Fruit fly (Drosophila melanogaster) whole organism, embryonic: ENCODE measurements around the gene CG9581.

ENCODE experiments used
- BEAF-32 ChIP-seq: fragments of 200-800 bp; sonication (Bioruptor generic); optimal IDR thresholded peaks from 3 replicates; lab custom pipeline; 2017; ENCODE audit warnings: missing biosample characterization, missing genetic modification characterization, mild to moderate bottlenecking, moderate library complexity, missing genetic modification reagents
- Bgb ChIP-seq: fragments of 200-800 bp; sonication (Bioruptor generic); IDR thresholded peaks from 2 replicates; pipeline ENCODE4 v1.3.6; 2022; ENCODE audit warnings: missing biosample characterization, missing genetic modification characterization; ENCODE audit not compliant: partially characterized antibody
- CG10565 ChIP-seq: fragments of 200-800 bp; sonication (Bioruptor generic); optimal IDR thresholded peaks from 3 replicates; lab custom pipeline; 2016; ENCODE audit warnings: missing biosample characterization, mild to moderate bottlenecking, missing genetic modification characterization
- CG11093 ChIP-seq: fragments of 200-800 bp; sonication (Bioruptor generic); IDR thresholded peaks from 3 replicates; pipeline ENCODE4 v1.3.6; 2022; ENCODE audit warnings: missing biosample characterization, missing genetic modification characterization
- CG13123 ChIP-seq: fragments of 200-800 bp; sonication (Bioruptor generic); optimal IDR thresholded peaks from 2 replicates; lab custom pipeline; 2016; ENCODE audit warnings: missing biosample characterization, missing genetic modification characterization
- CG1603 ChIP-seq: fragments of 200-800 bp; sonication (Bioruptor generic); optimal IDR thresholded peaks from 2 replicates; lab custom pipeline; 2019; ENCODE audit warnings: missing biosample characterization, mild to moderate bottlenecking, missing genetic modification characterization, moderate library complexity
- CG17829 ChIP-seq: fragments of 200-800 bp; optimal IDR thresholded peaks from 2 replicates; lab custom pipeline; 2019; ENCODE audit warnings: missing biosample characterization, mild to moderate bottlenecking, missing genetic modification characterization, moderate library complexity
- CG2116 ChIP-seq: fragments of 200-800 bp; sonication (Bioruptor generic); optimal IDR thresholded peaks from 3 replicates; lab custom pipeline; 2018; ENCODE audit warnings: missing biosample characterization, mild to moderate bottlenecking, missing genetic modification characterization
- CG2120 ChIP-seq: fragments of 200-800 bp; sonication (Bioruptor generic); optimal IDR thresholded peaks from 3 replicates; lab custom pipeline; 2016; ENCODE audit warnings: missing biosample characterization, missing genetic modification characterization
- CG2129 ChIP-seq: fragments of 200-800 bp; sonication (Bioruptor generic); IDR thresholded peaks from 2 replicates; pipeline ENCODE4 v1.3.6; 2022; ENCODE audit warnings: missing biosample characterization, missing genetic modification characterization; ENCODE audit not compliant: partially characterized antibody
- CG2202 ChIP-seq: fragments of 200-800 bp; sonication (Bioruptor generic); optimal IDR thresholded peaks from 2 replicates; lab custom pipeline; 2018; ENCODE audit warnings: missing biosample characterization, mild to moderate bottlenecking, missing genetic modification characterization
- CG2712 ChIP-seq: fragments of 200-800 bp; optimal IDR thresholded peaks from 3 replicates; lab custom pipeline; 2019; ENCODE audit warnings: missing biosample characterization, mild to moderate bottlenecking, missing genetic modification characterization, moderate library complexity
- CG3995 ChIP-seq: fragments of 200-800 bp; sonication (Bioruptor generic); optimal IDR thresholded peaks from 3 replicates; lab custom pipeline; 2016; ENCODE audit warnings: missing biosample characterization, missing genetic modification characterization
- CG6683 ChIP-seq: fragments of 200-800 bp; sonication (Bioruptor generic); optimal IDR thresholded peaks from 2 replicates; lab custom pipeline; 2017; ENCODE audit warnings: missing biosample characterization, mild to moderate bottlenecking, missing genetic modification characterization, missing genetic modification reagents
- CG6791 ChIP-seq: fragments of 200-800 bp; sonication (Bioruptor generic); IDR thresholded peaks from 3 replicates; pipeline ENCODE4 v1.3.6; 2022; ENCODE audit warnings: missing biosample characterization, missing genetic modification characterization; ENCODE audit not compliant: partially characterized antibody
- CG8281 ChIP-seq: fragments of 200-800 bp; sonication (Bioruptor generic); optimal IDR thresholded peaks from 2 replicates; lab custom pipeline; 2018; ENCODE audit warnings: missing biosample characterization, mild to moderate bottlenecking, missing genetic modification characterization, moderate library complexity
- Dll ChIP-seq: fragments of 200-800 bp; sonication (Bioruptor generic); IDR thresholded peaks from 4 replicates; pipeline ENCODE4 v1.3.6; 2022; ENCODE audit warnings: missing biosample characterization, missing genetic modification characterization; ENCODE audit not compliant: partially characterized antibody
- Ets65A ChIP-seq: fragments of 200-800 bp; sonication (Bioruptor generic); peaks from one replicate; lab custom pipeline; 2016; ENCODE audit warnings: missing biosample characterization, missing genetic modification characterization
- Ets97D ChIP-seq: fragments of 200-800 bp; sonication (Bioruptor generic); optimal IDR thresholded peaks from 3 replicates; lab custom pipeline; 2016; ENCODE audit warnings: missing biosample characterization, missing genetic modification characterization
- GATAe ChIP-seq: fragments of 200-800 bp; sonication (Bioruptor generic); conservative IDR thresholded peaks from 2 replicates; pipeline ENCODE4 v1.3.6; 2022; ENCODE audit warnings: missing biosample characterization, missing genetic modification characterization
- H2.0 ChIP-seq: fragments of 200-800 bp; sonication (Bioruptor generic); IDR thresholded peaks from 2 replicates; pipeline ENCODE4 v1.3.6; 2022; ENCODE audit warnings: missing biosample characterization, missing genetic modification characterization
- MESR4 ChIP-seq: fragments of 200-800 bp; sonication (Bioruptor generic); optimal IDR thresholded peaks from 2 replicates; lab custom pipeline; 2018; ENCODE audit warnings: missing biosample characterization, mild to moderate bottlenecking, missing genetic modification characterization, moderate library complexity
- Myb ChIP-seq: fragments of 200-800 bp; sonication (Bioruptor generic); optimal IDR thresholded peaks from 2 replicates; lab custom pipeline; 2016; ENCODE audit warnings: missing biosample characterization, missing genetic modification characterization
- Opbp ChIP-seq: fragments of 200-800 bp; sonication (Bioruptor generic); IDR thresholded peaks from 3 replicates; pipeline ENCODE4 v1.3.6; 2022; ENCODE audit warnings: missing biosample characterization, missing genetic modification characterization; ENCODE audit not compliant: partially characterized antibody
- Rfx ChIP-seq: fragments of 200-800 bp; sonication (Bioruptor generic); IDR thresholded peaks from 2 replicates; pipeline ENCODE4 v1.3.6; 2022; ENCODE audit warnings: missing biosample characterization, missing genetic modification characterization
- Scr ChIP-seq: fragments of 200-800 bp; sonication (Bioruptor generic); IDR thresholded peaks from 2 replicates; pipeline ENCODE4 v1.3.6; 2022; ENCODE audit warnings: missing biosample characterization, missing genetic modification characterization; ENCODE audit not compliant: partially characterized antibody
- Xbp1 ChIP-seq: fragments of 200-800 bp; sonication (Bioruptor generic); optimal IDR thresholded peaks from 3 replicates; lab custom pipeline; 2016; ENCODE audit warnings: missing biosample characterization, mild to moderate bottlenecking, missing genetic modification characterization
- YL-1 ChIP-seq: fragments of 200-800 bp; sonication (Bioruptor generic); optimal IDR thresholded peaks from 3 replicates; lab custom pipeline; 2017; ENCODE audit warnings: missing biosample characterization, mild to moderate bottlenecking, missing genetic modification characterization
- bigmax ChIP-seq: fragments of 200-800 bp; sonication (Bioruptor generic); optimal IDR thresholded peaks from 2 replicates; lab custom pipeline; 2018; ENCODE audit warnings: missing biosample characterization, mild to moderate bottlenecking, missing genetic modification characterization
- croc ChIP-seq: fragments of 200-800 bp; sonication (Bioruptor generic); conservative IDR thresholded peaks from 3 replicates; pipeline ENCODE4 v1.3.6; 2022; ENCODE audit warnings: missing biosample characterization, missing genetic modification characterization
- inv ChIP-seq: fragments of 200-800 bp; sonication (Bioruptor generic); IDR thresholded peaks from 2 replicates; pipeline ENCODE4 v1.3.6; 2022; ENCODE audit warnings: missing biosample characterization, missing genetic modification characterization; ENCODE audit not compliant: partially characterized antibody
- jing ChIP-seq: fragments of 200-800 bp; sonication (Bioruptor generic); optimal IDR thresholded peaks from 2 replicates; lab custom pipeline; 2018; ENCODE audit warnings: missing biosample characterization, mild to moderate bottlenecking, missing genetic modification characterization
- knrl ChIP-seq: fragments of 200-800 bp; sonication (Bioruptor generic); IDR thresholded peaks from 3 replicates; pipeline ENCODE4 v1.3.6; 2022; ENCODE audit warnings: missing biosample characterization, missing genetic modification characterization; ENCODE audit not compliant: partially characterized antibody
- lov ChIP-seq, 2 experiments: fragments of 200-800 bp in 1 of 2; fragments of >200 bp in 1 of 2; sonication (Bioruptor generic) in 1 of 2; IDR thresholded peaks in 1 of 2; optimal IDR thresholded peaks in 1 of 2; 2 replicates in 1 of 2; 3 replicates in 1 of 2; pipeline versions ENCODE4 v1.3.6 to Lab custom; 2017 to 2022; ENCODE audit warnings: missing biosample characterization in 1 of 2, missing genetic modification characterization in 1 of 2
- mld ChIP-seq: fragments of 200-800 bp; sonication (Bioruptor generic); IDR thresholded peaks from 3 replicates; pipeline ENCODE4 v1.3.6; 2022; ENCODE audit warnings: missing biosample characterization, missing genetic modification characterization; ENCODE audit not compliant: partially characterized antibody
- p53 ChIP-seq: fragments of 200-800 bp; sonication (Bioruptor generic); optimal IDR thresholded peaks from 2 replicates; lab custom pipeline; 2016; ENCODE audit warnings: missing biosample characterization, missing genetic modification characterization
- pfk ChIP-seq: fragments of 200-800 bp; sonication (Bioruptor generic); optimal IDR thresholded peaks from 2 replicates; lab custom pipeline; 2018; ENCODE audit warnings: missing biosample characterization, mild to moderate bottlenecking, missing genetic modification characterization, moderate library complexity
- pho ChIP-seq: fragments of 200-800 bp; sonication (Bioruptor generic); optimal IDR thresholded peaks from 2 replicates; lab custom pipeline; 2016; ENCODE audit warnings: missing biosample characterization, missing genetic modification characterization
- phol ChIP-seq: fragments of 200-800 bp; sonication (Bioruptor generic); optimal IDR thresholded peaks from 3 replicates; lab custom pipeline; 2018; ENCODE audit warnings: missing biosample characterization, mild to moderate bottlenecking, missing genetic modification characterization, moderate library complexity
- pzg ChIP-seq: fragments of 200-800 bp; sonication (Bioruptor generic); optimal IDR thresholded peaks from 3 replicates; lab custom pipeline; 2018; ENCODE audit warnings: missing biosample characterization, mild to moderate bottlenecking, missing genetic modification characterization, moderate library complexity
- row ChIP-seq: fragments of 200-800 bp; sonication (Bioruptor generic); IDR thresholded peaks from 3 replicates; pipeline ENCODE4 v1.3.6; 2022; ENCODE audit warnings: missing biosample characterization, missing genetic modification characterization
- sens ChIP-seq: fragments of 200-800 bp; sonication (Bioruptor generic); peaks from one replicate; lab custom pipeline; 2016; ENCODE audit warnings: missing biosample characterization, missing genetic modification characterization
- sisA ChIP-seq: fragments of 200-800 bp; sonication (Bioruptor generic); IDR thresholded peaks from 2 replicates; pipeline ENCODE4 v1.3.6; 2022; ENCODE audit warnings: missing biosample characterization, missing genetic modification characterization
- slbo ChIP-seq: fragments of 200-800 bp; sonication (Bioruptor generic); IDR thresholded peaks from 2 replicates; pipeline ENCODE4 v1.3.6; 2022; ENCODE audit warnings: missing biosample characterization, missing genetic modification characterization
- trem ChIP-seq: fragments of 200-800 bp; optimal IDR thresholded peaks from 3 replicates; lab custom pipeline; 2019; ENCODE audit warnings: missing biosample characterization, mild to moderate bottlenecking, missing genetic modification characterization, moderate library complexity
- z ChIP-seq: fragments of 200-800 bp; sonication (Bioruptor generic); IDR thresholded peaks from 3 replicates; pipeline ENCODE4 v1.3.6; 2022; ENCODE audit warnings: missing biosample characterization, missing genetic modification characterization

Gene CG9581

DNA sequence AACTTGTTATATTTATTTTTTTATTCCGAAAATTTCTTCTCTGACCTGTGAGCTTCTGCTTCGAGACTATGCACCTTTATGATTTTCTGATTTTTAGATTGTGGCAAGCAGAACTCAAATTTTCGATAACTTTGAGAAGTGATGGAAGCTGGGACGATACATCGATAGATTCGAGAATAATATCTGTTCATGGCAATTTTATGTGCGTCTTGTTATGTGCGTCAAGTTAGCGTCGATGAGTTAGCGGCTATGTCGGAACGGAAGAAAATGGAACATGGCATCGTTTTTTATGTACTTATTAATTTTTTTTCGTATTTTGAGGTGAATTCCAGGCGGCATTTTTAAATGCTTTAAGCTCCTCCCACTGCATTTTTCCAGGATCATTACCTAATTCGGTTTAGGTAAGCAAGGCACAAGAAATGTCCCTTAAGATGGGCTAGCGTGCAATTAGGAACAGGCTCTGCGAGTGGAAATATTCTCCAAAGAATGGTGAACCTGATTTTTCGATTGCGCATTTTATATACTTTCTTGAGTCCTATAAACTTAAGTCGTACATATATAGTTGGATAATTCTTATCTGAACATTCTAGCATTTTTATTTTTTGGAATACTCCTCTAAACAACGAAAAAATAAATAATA lies 3.9 kb downstream of the CG9581 start, which contains the start of gene Phf7 (continued):
- TF ChIP-seq CG6683 (no peak), pho (GFP tag; lab: Kevin White, UChicago) (peak; percentile 13), CG3995 (GFP tag; lab: Kevin White, UChicago) (peak; percentile 12), p53 (GFP tag; lab: Kevin White, UChicago) (no peak), CG2129 (GFP tag; lab: Robert Waterston, UW) (0 out of 2 replicates have a peak, but pooled peaks have one; percentile 19), BEAF-32 (GFP tag; lab: Kevin White, UChicago) (peak; percentile 83), inv (GFP tag; lab: Robert Waterston, UW) (peak; percentile 78), mld (GFP tag; lab: Robert Waterston, UW) (peak; percentile 65; the same call in 1 of the 3 replicates), z (GFP tag; lab: Robert Waterston, UW) (no peak), CG1603 (tag; lab: Kevin White, UChicago) (peak; percentile 100), Dll (GFP tag; lab: Robert Waterston, UW) (peak; percentile 66; the same call in 3 of the 4 replicates), YL-1 (GFP tag; lab: Kevin White, UChicago) (no peak)

DNA sequence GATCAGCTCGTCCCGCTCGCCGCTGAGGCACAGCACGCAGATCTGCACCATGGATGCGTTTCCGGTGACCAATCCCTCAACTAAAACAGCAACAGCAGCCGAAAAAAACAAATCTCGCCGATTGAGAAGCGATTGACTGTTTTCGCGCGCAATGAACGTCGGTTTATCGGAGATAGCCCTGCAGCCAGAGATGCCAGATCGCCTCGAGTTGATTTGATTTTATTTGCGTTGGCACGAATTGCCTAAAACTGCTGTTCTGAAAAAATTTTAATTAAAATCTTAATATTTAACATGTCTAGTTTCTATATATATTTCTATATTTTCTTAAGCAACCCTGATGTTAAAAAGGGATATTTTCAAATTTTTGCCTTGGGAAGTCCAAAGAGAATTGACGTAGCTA lies 7.2 kb downstream of the CG9581 start:
- TF ChIP-seq Rfx (GFP tag; lab: Robert Waterston, UW) (0 out of 2 replicates have a peak, but pooled peaks have one; percentile 12), CG2116 (GFP tag; lab: Kevin White, UChicago) (peak; percentile 95), Ets65A (GFP tag; lab: Kevin White, UChicago) (no peak), H2.0 (GFP tag; lab: Robert Waterston, UW) (no peak), phol (tag; lab: Kevin White, UChicago) (no peak), pfk (GFP tag; lab: Kevin White, UChicago) (peak; percentile 6), Myb (peak; percentile 19), croc (GFP tag; lab: Robert Waterston, UW) (no peak), CG2120 (GFP tag; lab: Kevin White, UChicago) (peak; percentile 0), inv (GFP tag; lab: Robert Waterston, UW) (no peak), jing (GFP tag; lab: Kevin White, UChicago) (no peak), Opbp (0 out of 3 replicates have a peak, but pooled peaks have one; percentile 18), Xbp1 (GFP tag; lab: Kevin White, UChicago) (peak; percentile 16), trem (peak; percentile 4), lov (optimal IDR thresholded peaks at IDR 0.05; lab: Kevin White, UChicago) (no peak), lov (GFP tag; IDR thresholded peaks at IDR 0.05; lab: Robert Waterston, UW) (no peak), bigmax (no peak), knrl (GFP tag; lab: Robert Waterston, UW) (no peak), CG17829 (tag; lab: Kevin White, UChicago) (peak; percentile 30), sens (peak; percentile 19), slbo (GFP tag; lab: Robert Waterston, UW) (peak; percentile 41; the same call in 1 of the 2 replicates), CG8281 (no peak), CG11093 (no peak), pzg (peak; percentile 39), CG2202 (tag; lab: Kevin White, UChicago) (no peak), CG10565 (GFP tag; lab: Kevin White, UChicago) (no peak), GATAe (GFP tag; lab: Robert Waterston, UW) (no peak), Scr (GFP tag; lab: Robert Waterston, UW) (peak; percentile 14; the same call in 1 of the 2 replicates), Ets97D (GFP tag; lab: Kevin White, UChicago) (peak; percentile 16), Bgb (GFP tag; lab: Robert Waterston, UW) (peak; percentile 30; the same call in 1 of the 2 replicates), CG6791 (GFP tag; lab: Robert Waterston, UW) (0 out of 3 replicates have a peak, but pooled peaks have one; percentile 26), MESR4 (no peak), sisA (GFP tag; lab: Robert Waterston, UW) (peak; percentile 20; the same call in 1 of the 2 replicates), CG2712 (tag; lab: Kevin White, UChicago) (no peak), CG13123 (GFP tag; lab: Kevin White, UChicago) (no peak), row (GFP tag; lab: Robert Waterston, UW) (peak; percentile 53)
